Worm (Caenorhabditis elegans) whole organism, L1 larva: ENCODE results near the gene F40F8.1.

Experiments used
- C16A3.4 ChIP-seq: fragments of 150-350 bp; optimal IDR thresholded peaks from 2 replicates; lab custom pipeline; 2014; ENCODE audit warnings: missing biosample characterization, missing genetic modification characterization
- C34B4.2 ChIP-seq: sonication (generic microtip); optimal IDR thresholded peaks from 2 replicates; lab custom pipeline; 2017; ENCODE audit warnings: mild to moderate bottlenecking, missing genetic modification characterization, missing compliant biosample characterization
- F16B12.6 ChIP-seq: fragments of 150-350 bp; optimal IDR thresholded peaks from 2 replicates; lab custom pipeline; 2014; ENCODE audit warnings: missing biosample characterization, missing genetic modification characterization
- Y116A8C.19 ChIP-seq: sonication (generic microtip); optimal IDR thresholded peaks from 2 replicates; lab custom pipeline; 2016; ENCODE audit warnings: missing compliant biosample characterization, missing genetic modification characterization, borderline replicate concordance
- alr-1 ChIP-seq: fragments of 200-800 bp; sonication (Bioruptor generic); optimal IDR thresholded peaks from 2 replicates; lab custom pipeline; 2018; ENCODE audit warnings: borderline replicate concordance, mild to moderate bottlenecking, missing genetic modification characterization, missing compliant biosample characterization
- aly-2 ChIP-seq: fragments of 150-350 bp; optimal IDR thresholded peaks from 2 replicates; lab custom pipeline; 2014; ENCODE audit warnings: missing biosample characterization, missing genetic modification characterization
- ama-1 ChIP-seq: fragments of 150-350 bp; optimal IDR thresholded peaks from 2 replicates; lab custom pipeline; 2014
- blmp-1 ChIP-seq: fragments of 150-350 bp; optimal IDR thresholded peaks from 2 replicates; lab custom pipeline; 2014; ENCODE audit warnings: missing biosample characterization, missing genetic modification characterization
- ceh-63 ChIP-seq: fragments of 200-800 bp; sonication (Bioruptor generic); optimal IDR thresholded peaks from 2 replicates; lab custom pipeline; 2018; ENCODE audit warnings: mild to moderate bottlenecking, missing genetic modification characterization, missing compliant biosample characterization
- ceh-8 ChIP-seq: fragments of 200-800 bp; sonication (Bioruptor generic); optimal IDR thresholded peaks from 2 replicates; lab custom pipeline; 2018; ENCODE audit warnings: mild to moderate bottlenecking, missing genetic modification characterization, moderate library complexity, missing compliant biosample characterization
- ceh-82 ChIP-seq, 3 experiments: fragments of 150-350 bp in 1 of 3; sonication (generic microtip) in 2 of 3; optimal IDR thresholded peaks; 2 replicates each; lab custom pipeline; 2014 to 2017; ENCODE audit warnings: missing biosample characterization in 3 of 3, missing genetic modification characterization in 3 of 3
- dpl-1 ChIP-seq, 3 experiments: fragments of 150-350 bp in 2 of 3; sonication (generic microtip) in 1 of 3; optimal IDR thresholded peaks; 2 replicates each; lab custom pipeline; 2014 to 2017; ENCODE audit warnings: missing biosample characterization in 3 of 3, missing genetic modification characterization in 3 of 3, missing genetic modification reagents in 3 of 3
- efl-3 ChIP-seq: fragments of 200-800 bp; sonication (Bioruptor generic); optimal IDR thresholded peaks from 2 replicates; lab custom pipeline; 2018; ENCODE audit warnings: mild to moderate bottlenecking, missing genetic modification characterization, missing compliant biosample characterization
- elt-2 ChIP-seq: sonication (generic microtip); optimal IDR thresholded peaks from 2 replicates; lab custom pipeline; 2016; ENCODE audit warnings: missing genetic modification characterization, mild to moderate bottlenecking, inconsistent platforms, missing compliant biosample characterization, missing genetic modification reagents
- elt-3 ChIP-seq, 6 experiments: fragments of 150-350 bp in 1 of 6; sonication (generic microtip); optimal IDR thresholded peaks; 2 replicates each; lab custom pipeline; 2017 to 2018; ENCODE audit warnings: missing biosample characterization in 6 of 6, missing genetic modification characterization in 6 of 6, inconsistent platforms in 1 of 6
- fkh-4 ChIP-seq: sonication (generic microtip); optimal IDR thresholded peaks from 2 replicates; lab custom pipeline; 2016; ENCODE audit warnings: missing compliant biosample characterization, missing genetic modification characterization, borderline replicate concordance
- fkh-8 ChIP-seq: sonication (generic microtip); optimal IDR thresholded peaks from 2 replicates; lab custom pipeline; 2016; ENCODE audit warnings: mild to moderate bottlenecking, missing genetic modification characterization, missing compliant biosample characterization
- fos-1 ChIP-seq: fragments of 150-350 bp; optimal IDR thresholded peaks from 2 replicates; lab custom pipeline; 2014; ENCODE audit warnings: missing biosample characterization, missing genetic modification characterization
- grh-1 ChIP-seq: fragments of 200-800 bp; sonication (Bioruptor generic); IDR thresholded peaks from 2 replicates; pipeline ENCODE4 v1.3.6; 2022; ENCODE audit warnings: missing genetic modification reagents, missing genetic modification characterization, missing compliant biosample characterization
- hlh-17 ChIP-seq: fragments of 200-800 bp; sonication (Bioruptor generic); optimal IDR thresholded peaks from 2 replicates; lab custom pipeline; 2018; ENCODE audit warnings: missing genetic modification characterization, mild to moderate bottlenecking, missing compliant biosample characterization, moderate library complexity, borderline replicate concordance
- hlh-4 ChIP-seq: sonication (generic microtip); optimal IDR thresholded peaks from 2 replicates; lab custom pipeline; 2016; ENCODE audit warnings: mild to moderate bottlenecking, missing genetic modification characterization, missing compliant biosample characterization
- hpl-2 ChIP-seq: fragments of 150-350 bp; optimal IDR thresholded peaks from 2 replicates; lab custom pipeline; 2014; ENCODE audit warnings: missing biosample characterization, missing genetic modification reagents, missing genetic modification characterization
- isw-1 ChIP-seq: fragments of 200-800 bp; sonication (Bioruptor generic); IDR thresholded peaks from 2 replicates; pipeline ENCODE4 v1.3.6; 2022; ENCODE audit warnings: missing genetic modification characterization, missing compliant biosample characterization
- jun-1 ChIP-seq: fragments of 150-350 bp; optimal IDR thresholded peaks from 2 replicates; lab custom pipeline; 2014; ENCODE audit warnings: missing biosample characterization, missing genetic modification reagents, missing genetic modification characterization
- lin-13 ChIP-seq: fragments of 150-350 bp; optimal IDR thresholded peaks from 2 replicates; lab custom pipeline; 2014; ENCODE audit warnings: missing biosample characterization, missing genetic modification reagents, missing genetic modification characterization
- lin-14 ChIP-seq: fragments of 200-800 bp; sonication (Bioruptor generic); optimal IDR thresholded peaks from 2 replicates; lab custom pipeline; 2018; ENCODE audit warnings: mild to moderate bottlenecking, missing genetic modification characterization, moderate library complexity, missing compliant biosample characterization
- lin-15B ChIP-seq: fragments of 150-350 bp; sonication (generic microtip); optimal IDR thresholded peaks from 3 replicates; lab custom pipeline; 2014; ENCODE audit warnings: missing biosample characterization, missing genetic modification characterization
- lin-35 ChIP-seq, 2 experiments: fragments of 150-350 bp; optimal IDR thresholded peaks; 2 replicates each; lab custom pipeline; 2014; ENCODE audit warnings: missing biosample characterization in 2 of 2, missing genetic modification characterization in 2 of 2, missing genetic modification reagents in 2 of 2
- lin-39 ChIP-seq: fragments of 150-350 bp; optimal IDR thresholded peaks from 2 replicates; lab custom pipeline; 2014; ENCODE audit warnings: missing biosample characterization, missing genetic modification reagents, missing genetic modification characterization
- lsy-2 ChIP-seq, 2 experiments: fragments of 150-350 bp; optimal IDR thresholded peaks; 2 replicates each; lab custom pipeline; 2014; ENCODE audit warnings: missing biosample characterization in 2 of 2, missing genetic modification characterization in 2 of 2
- mdl-1 ChIP-seq, 2 experiments: fragments of 150-350 bp; optimal IDR thresholded peaks; 2 replicates each; lab custom pipeline; 2014 to 2017; ENCODE audit warnings: missing biosample characterization in 2 of 2, missing genetic modification characterization in 2 of 2, inconsistent platforms in 1 of 2
- mef-2 ChIP-seq: fragments of 150-350 bp; optimal IDR thresholded peaks from 2 replicates; lab custom pipeline; 2014; ENCODE audit warnings: missing biosample characterization, missing genetic modification characterization
- mep-1 ChIP-seq: fragments of 150-350 bp; optimal IDR thresholded peaks from 2 replicates; lab custom pipeline; 2014; ENCODE audit warnings: missing biosample characterization, missing genetic modification characterization
- nhr-19 ChIP-seq: fragments of 200-800 bp; sonication (Bioruptor generic); conservative IDR thresholded peaks from 2 replicates; pipeline ENCODE4 v1.3.6; 2022; ENCODE audit warnings: missing genetic modification characterization, missing compliant biosample characterization
- nhr-237 ChIP-seq: fragments of 150-350 bp; optimal IDR thresholded peaks from 2 replicates; lab custom pipeline; 2014; ENCODE audit warnings: missing biosample characterization, missing genetic modification characterization
- nhr-77 ChIP-seq: fragments of 150-350 bp; optimal IDR thresholded peaks from 2 replicates; lab custom pipeline; 2014; ENCODE audit warnings: missing biosample characterization, missing genetic modification characterization
- nhr-90 ChIP-seq: sonication (generic microtip); optimal IDR thresholded peaks from 2 replicates; lab custom pipeline; 2016; ENCODE audit warnings: mild to moderate bottlenecking, missing genetic modification characterization, missing compliant biosample characterization; ENCODE audit not compliant: poor library complexity
- pax-3 ChIP-seq: fragments of 200-800 bp; sonication (Bioruptor generic); optimal IDR thresholded peaks from 2 replicates; lab custom pipeline; 2018; ENCODE audit warnings: mild to moderate bottlenecking, missing genetic modification characterization, moderate library complexity, missing compliant biosample characterization
- pqm-1 ChIP-seq: sonication (generic microtip); optimal IDR thresholded peaks from 3 replicates; lab custom pipeline; 2017; ENCODE audit warnings: missing biosample characterization, missing genetic modification characterization
- rnt-1 ChIP-seq: sonication (generic microtip); optimal IDR thresholded peaks from 2 replicates; lab custom pipeline; 2016; ENCODE audit warnings: mild to moderate bottlenecking, missing genetic modification characterization, moderate library complexity, missing compliant biosample characterization
- skn-1 ChIP-seq: fragments of 150-350 bp; optimal IDR thresholded peaks from 2 replicates; lab custom pipeline; 2014; ENCODE audit warnings: missing biosample characterization, missing genetic modification characterization
- sox-4 ChIP-seq: sonication (generic microtip); optimal IDR thresholded peaks from 2 replicates; lab custom pipeline; 2016; ENCODE audit warnings: missing genetic modification characterization, missing compliant biosample characterization
- sup-37 ChIP-seq: fragments of 200-800 bp; sonication (Bioruptor generic); optimal IDR thresholded peaks from 2 replicates; lab custom pipeline; 2018; ENCODE audit warnings: mild to moderate bottlenecking, missing genetic modification characterization, missing compliant biosample characterization
- swsn-7 ChIP-seq: sonication (generic microtip); optimal IDR thresholded peaks from 2 replicates; lab custom pipeline; 2016; ENCODE audit warnings: missing genetic modification characterization, missing compliant biosample characterization
- tbx-2 ChIP-seq: sonication (generic microtip); optimal IDR thresholded peaks from 2 replicates; lab custom pipeline; 2016; ENCODE audit warnings: missing genetic modification characterization, missing compliant biosample characterization
- tlp-1 ChIP-seq: fragments of 150-350 bp; optimal IDR thresholded peaks from 2 replicates; lab custom pipeline; 2014; ENCODE audit warnings: missing biosample characterization, missing genetic modification characterization
- unc-62 ChIP-seq: fragments of 150-350 bp; optimal IDR thresholded peaks from 2 replicates; lab custom pipeline; 2014; ENCODE audit warnings: missing biosample characterization, missing genetic modification reagents, missing genetic modification characterization
- vab-15 ChIP-seq: sonication (generic microtip); optimal IDR thresholded peaks from 2 replicates; lab custom pipeline; 2017; ENCODE audit warnings: missing genotype, mild to moderate bottlenecking, missing genetic modification characterization, missing compliant biosample characterization
- xbp-1 ChIP-seq: sonication (generic microtip); optimal IDR thresholded peaks from 2 replicates; lab custom pipeline; 2016; ENCODE audit warnings: missing genetic modification characterization, missing compliant biosample characterization
- ztf-11 ChIP-seq, 2 experiments: sonication (generic microtip); optimal IDR thresholded peaks; 2 replicates each; lab custom pipeline; 2016 to 2017; ENCODE audit warnings: missing genetic modification characterization in 2 of 2, missing biosample characterization in 1 of 2, missing compliant biosample characterization in 1 of 2
- ztf-4 ChIP-seq: fragments of 150-350 bp; optimal IDR thresholded peaks from 2 replicates; lab custom pipeline; 2014; ENCODE audit warnings: missing biosample characterization, missing genetic modification characterization

The F40F8.1 gene

ce11 chrII:11101171-11101570 lies 26.3 kb upstream of the F40F8.1 start:
- TF ChIP-seq mdl-1 (tag; optimal IDR thresholded peaks at IDR 0.05; lab: Kevin White, UChicago), result no peak
- no peak for TF ChIP-seq mep-1 (tag; lab: Kevin White, UChicago)
- TF ChIP-seq sup-37 (GFP tag; lab: Kevin White, UChicago), result no peak
- TF ChIP-seq fkh-8, result no peak
- TF ChIP-seq aly-2, result no peak
- no peak for TF ChIP-seq swsn-7 (tag; lab: Kevin White, UChicago)
- no peak for TF ChIP-seq isw-1 (GFP tag; lab: Robert Waterston, UW)
- no peak for TF ChIP-seq lin-14 (GFP tag; lab: Kevin White, UChicago)

ce11 chrII:11103052-11103451 lies 24.4 kb upstream of the F40F8.1 start:
- no peak for TF ChIP-seq mef-2 (tag; lab: Kevin White, UChicago)
- peak; percentile 23 for TF ChIP-seq pax-3
- TF ChIP-seq dpl-1 (GFP tag; optimal IDR thresholded peaks at IDR 0.05; lab: Kevin White, UChicago), result peak; percentile 58 to 80 (median 73)
- TF ChIP-seq lin-13 (GFP tag; lab: Kevin White, UChicago), result peak; percentile 55
- peak; percentile 66 for TF ChIP-seq rnt-1
- peak; percentile 17 for TF ChIP-seq xbp-1 (tag; lab: Kevin White, UChicago)
- peak; percentile 82 for TF ChIP-seq mep-1 (tag; lab: Kevin White, UChicago)
- TF ChIP-seq tlp-1, result no peak
- no peak for TF ChIP-seq fos-1 (tag; lab: Kevin White, UChicago)
- no peak for TF ChIP-seq ztf-11 (tag; optimal IDR thresholded peaks at IDR 0.05; lab: Kevin White, UChicago)
- TF ChIP-seq grh-1 (GFP tag; lab: Robert Waterston, UW), result no peak
- no peak for TF ChIP-seq ama-1 (lab: Kevin White, UChicago)
- no peak for TF ChIP-seq lin-39
- peak; percentile 67 to 88 for TF ChIP-seq lsy-2 (tag; optimal IDR thresholded peaks at IDR 0.05; lab: Kevin White, UChicago)
- peak in 2 of 3 experiments; percentile 9 to 73 for TF ChIP-seq ceh-82 (tag; optimal IDR thresholded peaks at IDR 0.05; lab: Kevin White, UChicago)
- no peak for TF ChIP-seq unc-62
- no peak for TF ChIP-seq C34B4.2 (tag; lab: Kevin White, UChicago)
- TF ChIP-seq nhr-237 (tag; lab: Kevin White, UChicago), result no peak
- TF ChIP-seq vab-15 (tag; lab: Kevin White, UChicago), result no peak
- no peak for TF ChIP-seq hlh-17 (GFP tag; lab: Kevin White, UChicago)
- TF ChIP-seq C16A3.4 (tag; lab: Kevin White, UChicago), result peak; percentile 72
- TF ChIP-seq nhr-19 (GFP tag; lab: Robert Waterston, UW), result peak; percentile 6; the same call in 1 of the 2 replicates
- no peak for TF ChIP-seq elt-2 (tag; lab: Kevin White, UChicago)
- no peak for TF ChIP-seq pqm-1 (tag; lab: Kevin White, UChicago)
- peak; percentile 37 for TF ChIP-seq F16B12.6 (tag; lab: Kevin White, UChicago)
- peak; percentile 53 for TF ChIP-seq fkh-8
- no peak for TF ChIP-seq alr-1 (tag; lab: Kevin White, UChicago)
- no peak for TF ChIP-seq efl-3
- TF ChIP-seq nhr-90 (tag; lab: Kevin White, UChicago), result peak; percentile 32
- TF ChIP-seq hlh-4 (tag; lab: Kevin White, UChicago), result no peak
- TF ChIP-seq ztf-4 (tag; lab: Kevin White, UChicago), result no peak
- TF ChIP-seq elt-3 (tag; optimal IDR thresholded peaks at IDR 0.05; lab: Kevin White, UChicago), result peak in 2 of 6 experiments; percentile 10 to 39
- no peak for TF ChIP-seq sox-4
- TF ChIP-seq lin-15B (tag; lab: Kevin White, UChicago), result peak; percentile 10
- peak; percentile 74 to 85 for TF ChIP-seq lin-35 (GFP tag; optimal IDR thresholded peaks at IDR 0.05; lab: Kevin White, UChicago)
- no peak for TF ChIP-seq ceh-8
- peak; percentile 78 for TF ChIP-seq skn-1 (tag; lab: Kevin White, UChicago)
- no peak for TF ChIP-seq ceh-63
- TF ChIP-seq hpl-2 (GFP tag; lab: Kevin White, UChicago), result no peak
- peak; percentile 32 for TF ChIP-seq nhr-77 (tag; lab: Kevin White, UChicago)
- no peak for TF ChIP-seq Y116A8C.19
- TF ChIP-seq swsn-7 (tag; lab: Kevin White, UChicago), result peak; percentile 38
- no peak for TF ChIP-seq fkh-4
- TF ChIP-seq jun-1 (tag; lab: Kevin White, UChicago), result no peak
- TF ChIP-seq tbx-2 (tag; lab: Kevin White, UChicago), result peak; percentile 22
- TF ChIP-seq blmp-1 (tag; lab: Kevin White, UChicago), result peak; percentile 78
